Worm (Caenorhabditis elegans) whole organism, late embryonic: ENCODE results near the gene Y75B8A.39.
A peak's percentile ranks its signal among the peaks of the same experiment; 100 is the strongest.

Experiments used
- C08G9.2 ChIP-seq: sonication (generic microtip); optimal IDR thresholded peaks from 2 replicates; lab custom pipeline; 2016; ENCODE audit warnings: mild to moderate bottlenecking, missing genetic modification characterization, moderate library complexity, missing compliant biosample characterization
- F13H6.1 ChIP-seq: sonication (generic microtip); optimal IDR thresholded peaks from 2 replicates; lab custom pipeline; 2016; ENCODE audit warnings: missing genetic modification characterization, missing compliant biosample characterization
- K02D7.2 ChIP-seq: sonication (generic microtip); optimal IDR thresholded peaks from 2 replicates; lab custom pipeline; 2017; ENCODE audit warnings: mild to moderate bottlenecking, missing genetic modification characterization, missing compliant biosample characterization
- K09A11.1 ChIP-seq: sonication (generic microtip); optimal IDR thresholded peaks from 2 replicates; lab custom pipeline; 2017; ENCODE audit warnings: antibody characterized with exemption, mild to moderate bottlenecking, missing genetic modification characterization, missing compliant biosample characterization; ENCODE audit not compliant: insufficient read depth
- T23F11.4 ChIP-seq: fragments of 200-800 bp; sonication (Bioruptor generic); optimal IDR thresholded peaks from 2 replicates; lab custom pipeline; 2018; ENCODE audit warnings: mild to moderate bottlenecking, missing genetic modification characterization, missing compliant biosample characterization
- Y22D7AL.16 ChIP-seq: sonication (generic microtip); optimal IDR thresholded peaks from 2 replicates; lab custom pipeline; 2016; ENCODE audit warnings: missing genetic modification characterization, missing compliant biosample characterization
- ama-1 ChIP-seq: fragments of 150-350 bp; optimal IDR thresholded peaks from 2 replicates; lab custom pipeline; 2014
- ceh-2 ChIP-seq: sonication (generic microtip); optimal IDR thresholded peaks from 2 replicates; lab custom pipeline; 2016; ENCODE audit warnings: missing genotype, missing genetic modification characterization, missing compliant biosample characterization
- ceh-22 ChIP-seq: sonication (generic microtip); optimal IDR thresholded peaks from 2 replicates; lab custom pipeline; 2017; ENCODE audit warnings: missing biosample characterization, missing genetic modification characterization
- ceh-30 ChIP-seq: fragments of 150-350 bp; optimal IDR thresholded peaks from 2 replicates; lab custom pipeline; 2014; ENCODE audit warnings: missing biosample characterization, missing genetic modification characterization
- ceh-34 ChIP-seq: sonication (generic microtip); optimal IDR thresholded peaks from 2 replicates; lab custom pipeline; 2016; ENCODE audit warnings: mild to moderate bottlenecking, missing genetic modification characterization, missing compliant biosample characterization
- ceh-48 ChIP-seq: sonication (generic microtip); optimal IDR thresholded peaks from 2 replicates; lab custom pipeline; 2016; ENCODE audit warnings: missing genetic modification characterization, inconsistent platforms, missing compliant biosample characterization
- ceh-6 ChIP-seq: fragments of 200-800 bp; sonication (Bioruptor generic); optimal IDR thresholded peaks from 2 replicates; lab custom pipeline; 2018; ENCODE audit warnings: mild to moderate bottlenecking, missing genetic modification characterization, missing compliant biosample characterization
- ceh-9 ChIP-seq: sonication (generic microtip); optimal IDR thresholded peaks from 2 replicates; lab custom pipeline; 2016; ENCODE audit warnings: mild to moderate bottlenecking, missing genetic modification characterization, inconsistent platforms, missing compliant biosample characterization
- dve-1 ChIP-seq: sonication (generic microtip); optimal IDR thresholded peaks from 2 replicates; lab custom pipeline; 2017; ENCODE audit warnings: antibody characterized with exemption, mild to moderate bottlenecking, missing genetic modification characterization, missing compliant biosample characterization
- elt-2 ChIP-seq: sonication (generic microtip); optimal IDR thresholded peaks from 2 replicates; lab custom pipeline; 2016; ENCODE audit warnings: missing genetic modification reagents, missing genetic modification characterization, missing compliant biosample characterization
- elt-4 ChIP-seq: sonication (generic microtip); optimal IDR thresholded peaks from 2 replicates; lab custom pipeline; 2016; ENCODE audit warnings: missing genetic modification characterization, missing compliant biosample characterization
- ets-4 ChIP-seq: sonication (generic microtip); optimal IDR thresholded peaks from 2 replicates; lab custom pipeline; 2016; ENCODE audit warnings: missing genetic modification characterization, missing compliant biosample characterization
- hlh-13 ChIP-seq: fragments of 200-800 bp; sonication (Bioruptor generic); optimal IDR thresholded peaks from 2 replicates; lab custom pipeline; 2018; ENCODE audit warnings: mild to moderate bottlenecking, missing genetic modification characterization, missing compliant biosample characterization
- madf-2 ChIP-seq: sonication (generic microtip); optimal IDR thresholded peaks from 2 replicates; lab custom pipeline; 2017; ENCODE audit warnings: missing genetic modification characterization, missing compliant biosample characterization
- npax-4 ChIP-seq: sonication (generic microtip); optimal IDR thresholded peaks from 2 replicates; lab custom pipeline; 2016; ENCODE audit warnings: missing genetic modification characterization, missing compliant biosample characterization
- pax-1 ChIP-seq: fragments of 150-350 bp; optimal IDR thresholded peaks from 2 replicates; lab custom pipeline; 2014; ENCODE audit warnings: missing biosample characterization, missing genetic modification characterization
- pqm-1 ChIP-seq: sonication (generic microtip); optimal IDR thresholded peaks from 2 replicates; lab custom pipeline; 2016; ENCODE audit warnings: missing genetic modification characterization, missing compliant biosample characterization
- ref-2 ChIP-seq: sonication (generic microtip); optimal IDR thresholded peaks from 2 replicates; lab custom pipeline; 2016; ENCODE audit warnings: missing genetic modification characterization, missing compliant biosample characterization
- rnt-1 ChIP-seq: sonication (generic microtip); optimal IDR thresholded peaks from 2 replicates; lab custom pipeline; 2016; ENCODE audit warnings: missing genetic modification characterization, missing compliant biosample characterization
- sox-2 ChIP-seq: fragments of 200-800 bp; sonication (Bioruptor generic); IDR thresholded peaks from 2 replicates; pipeline ENCODE4 v1.3.6; 2022; ENCODE audit warnings: missing genetic modification reagents, missing genetic modification characterization, missing compliant biosample characterization
- sox-4 ChIP-seq: sonication (generic microtip); optimal IDR thresholded peaks from 2 replicates; lab custom pipeline; 2017; ENCODE audit warnings: mild to moderate bottlenecking, missing genetic modification characterization, inconsistent platforms, missing compliant biosample characterization
- syd-9 ChIP-seq: sonication (generic microtip); optimal IDR thresholded peaks from 2 replicates; lab custom pipeline; 2016; ENCODE audit warnings: mild to moderate bottlenecking, missing genetic modification characterization, moderate library complexity, missing compliant biosample characterization
- tbx-7 ChIP-seq: sonication (generic microtip); optimal IDR thresholded peaks from 2 replicates; lab custom pipeline; 2016; ENCODE audit warnings: missing genotype, missing genetic modification characterization, missing compliant biosample characterization
- unc-3 ChIP-seq, 2 experiments: fragments of 200-800 bp in 1 of 2; sonication (Bioruptor generic) in 1 of 2; sonication (generic microtip) in 1 of 2; conservative IDR thresholded peaks in 1 of 2; optimal IDR thresholded peaks in 1 of 2; 2 replicates each; pipeline versions ENCODE4 v1.3.6 to Lab custom; 2016 to 2022; ENCODE audit warnings: missing compliant biosample characterization in 2 of 2, missing genetic modification characterization in 2 of 2, missing genetic modification reagents in 1 of 2
- unc-55 ChIP-seq: sonication (generic microtip); optimal IDR thresholded peaks from 2 replicates; lab custom pipeline; 2017; ENCODE audit warnings: missing biosample characterization, missing genetic modification reagents, missing genetic modification characterization
- unc-86 ChIP-seq: sonication (generic microtip); optimal IDR thresholded peaks from 2 replicates; lab custom pipeline; 2016; ENCODE audit warnings: missing genetic modification characterization, missing compliant biosample characterization
- ztf-16 ChIP-seq: sonication (generic microtip); optimal IDR thresholded peaks from 2 replicates; lab custom pipeline; 2017; ENCODE audit warnings: missing genetic modification characterization, missing compliant biosample characterization

Gene Y75B8A.39

ce11 chrIII:12304805-12305377, 8.1 kb upstream of the Y75B8A.39 start:
- TF ChIP-seq dve-1 (tag; lab: Kevin White, UChicago) (no peak), tbx-7 (no peak), madf-2 (tag; lab: Kevin White, UChicago) (no peak), sox-2 (GFP tag; lab: Robert Waterston, UW) (no peak), ref-2 (no peak), T23F11.4 (GFP tag; lab: Kevin White, UChicago) (no peak), K09A11.1 (tag; lab: Kevin White, UChicago) (no peak), ceh-2 (tag; lab: Kevin White, UChicago) (no peak), unc-3 (GFP tag; conservative IDR thresholded peaks at IDR 0.05; lab: Robert Waterston, UW) (no peak), unc-3 (tag; optimal IDR thresholded peaks at IDR 0.05; lab: Kevin White, UChicago) (no peak), sox-4 (tag; lab: Kevin White, UChicago) (no peak), rnt-1 (tag; lab: Kevin White, UChicago) (no peak), ceh-9 (tag; lab: Kevin White, UChicago) (no peak), hlh-13 (GFP tag; lab: Kevin White, UChicago) (no peak), pqm-1 (no peak), unc-86 (tag; lab: Kevin White, UChicago) (no peak), ztf-16 (tag; lab: Kevin White, UChicago) (no peak), unc-55 (GFP tag; lab: Kevin White, UChicago) (no peak), Y22D7AL.16 (no peak)

- TF ChIP-seq tbx-7 (no peak), C08G9.2 (no peak), elt-4 (tag; lab: Kevin White, UChicago) (no peak), ceh-22 (no peak), sox-2 (GFP tag; lab: Robert Waterston, UW) (no peak), hlh-13 (GFP tag; lab: Kevin White, UChicago) (no peak), ceh-48 (tag; lab: Kevin White, UChicago) (no peak), ama-1 (lab: Kevin White, UChicago) (no peak), ceh-34 (tag; lab: Kevin White, UChicago) (no peak), F13H6.1 (tag; lab: Kevin White, UChicago) (no peak), pax-1 (tag; lab: Kevin White, UChicago) (no peak)
- TF ChIP-seq, all 69 proteins: peak for 0
Measured at ce11 chrIII:12307475-12307874, 5.5 kb upstream of the Y75B8A.39 start, which contains the start of gene pqn-92. TSS of gene pqn-92 (plus strand) at chrIII:12307781.

ce11 chrIII:12315179-12315578, 2.2 kb downstream of the Y75B8A.39 start, which contains the start of gene Y75B8A.37:
TSS of gene Y75B8A.37 (plus strand) at chrIII:12315479.
- TF ChIP-seq ceh-6 (GFP tag; lab: Kevin White, UChicago) (no peak), elt-2 (tag; lab: Kevin White, UChicago) (no peak), ets-4 (no peak), K02D7.2 (tag; lab: Kevin White, UChicago) (no peak), ama-1 (lab: Kevin White, UChicago) (no peak), npax-4 (tag; lab: Kevin White, UChicago) (no peak), syd-9 (tag; lab: Kevin White, UChicago) (no peak), ceh-9 (tag; lab: Kevin White, UChicago) (no peak), sox-4 (tag; lab: Kevin White, UChicago) (no peak), ceh-22 (no peak), ceh-30 (no peak), dve-1 (tag; lab: Kevin White, UChicago) (no peak)

- TF ChIP-seq sox-2 (GFP tag; lab: Robert Waterston, UW), result no peak
- TF ChIP-seq elt-2 (tag; lab: Kevin White, UChicago), result peak; percentile 40
Measured at ce11 chrIII:12317492-12317891, 4.5 kb downstream of the Y75B8A.39 start.

ce11 chrIII:12318794-12319193, 5.8 kb downstream of the Y75B8A.39 start, which contains the start of gene Y75B8A.28:
TSS of gene Y75B8A.28 (plus strand) at chrIII:12319089.
- TF ChIP-seq ceh-6 (GFP tag; lab: Kevin White, UChicago) (no peak), elt-2 (tag; lab: Kevin White, UChicago) (peak; percentile 85)
